Fruit fly (Drosophila melanogaster): ENCODE measurements around the gene sc.

sc gene

DNA sequence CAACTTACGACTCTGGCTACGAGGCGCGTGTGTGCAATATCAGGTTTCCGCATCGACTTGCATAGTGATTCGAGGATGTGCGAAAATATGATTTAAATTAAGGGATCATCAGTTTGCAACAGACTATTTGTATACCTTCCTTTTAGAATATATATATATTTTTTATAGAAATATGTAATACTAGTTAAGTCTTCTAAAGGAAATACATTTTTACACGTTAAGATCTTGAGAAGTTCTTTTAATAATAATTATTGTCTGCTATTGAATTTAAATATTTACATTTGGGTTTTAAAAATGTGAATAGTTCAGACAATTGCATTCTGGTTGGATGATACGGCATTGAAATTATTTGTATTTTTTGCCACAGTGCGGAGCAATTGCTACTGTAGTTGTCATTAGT, 29.0 kb upstream of the sc start (continued):
- TF ChIP-seq Hr4 (GFP tag; optimal IDR thresholded peaks at IDR 0.05) (no peak), CG8319 (GFP tag; optimal IDR thresholded peaks at IDR 0.05) (no peak), dac (GFP tag; optimal IDR thresholded peaks at IDR 0.05) (no peak), salr (GFP tag; optimal IDR thresholded peaks at IDR 0.05) (peak in 1 of 2 experiments; percentile 22), CG11294 (GFP tag; IDR thresholded peaks at IDR 0.05) (no peak), CG10669 (GFP tag; optimal IDR thresholded peaks at IDR 0.05) (peak; percentile 23), OdsH (GFP tag; optimal IDR thresholded peaks at IDR 0.05) (peak; percentile 16), CG6163 (GFP tag; IDR thresholded peaks at IDR 0.05) (no peak), Eip75B (GFP tag; optimal IDR thresholded peaks at IDR 0.05) (peak; percentile 6), eg (GFP tag; IDR thresholded peaks at IDR 0.05) (no peak), achi (GFP tag; optimal IDR thresholded peaks at IDR 0.05) (peak; percentile 53), CG15336 (GFP tag; IDR thresholded peaks at IDR 0.05) (no peak), Sox14 (GFP tag; optimal IDR thresholded peaks at IDR 0.05) (no peak), Ets96B (tag; optimal IDR thresholded peaks at IDR 0.05) (peak; percentile 51), dsx (GFP tag; optimal IDR thresholded peaks at IDR 0.05; ENCODE audit: poor library complexity, severe bottlenecking) (peak; percentile 27), fd85E (GFP tag; optimal IDR thresholded peaks at IDR 0.05) (no peak), CG3032 (tag; optimal IDR thresholded peaks at IDR 0.05) (peak; percentile 52), CG11762 (GFP tag; optimal IDR thresholded peaks at IDR 0.05; ENCODE audit: insufficient read depth) (no peak), svp (GFP tag) (peak; percentile 61), CG1621 (tag; optimal IDR thresholded peaks at IDR 0.05) (no peak), CG32006 (GFP tag; optimal IDR thresholded peaks at IDR 0.05) (peak; percentile 22), CG6276 (GFP tag; optimal IDR thresholded peaks at IDR 0.05) (no peak), CG34406 (GFP tag; optimal IDR thresholded peaks at IDR 0.05) (peak; percentile 54), CG10631 (GFP tag; optimal IDR thresholded peaks at IDR 0.05) (peak; percentile 57), Lpt (GFP tag; optimal IDR thresholded peaks at IDR 0.05) (no peak), lz (GFP tag; optimal IDR thresholded peaks at IDR 0.05) (no peak), pdm3 (GFP tag; optimal IDR thresholded peaks at IDR 0.05) (no peak), CG4318 (GFP tag; optimal IDR thresholded peaks at IDR 0.05) (no peak), CG7368 (GFP tag; optimal IDR thresholded peaks at IDR 0.05) (peak; percentile 26), Eip78C (GFP tag) (peak; percentile 82), esn (GFP tag; optimal IDR thresholded peaks at IDR 0.05) (peak; percentile 34), CG31627 (GFP tag; optimal IDR thresholded peaks at IDR 0.05) (no peak), Eip93F (GFP tag; optimal IDR thresholded peaks at IDR 0.05) (no peak)

DNA sequence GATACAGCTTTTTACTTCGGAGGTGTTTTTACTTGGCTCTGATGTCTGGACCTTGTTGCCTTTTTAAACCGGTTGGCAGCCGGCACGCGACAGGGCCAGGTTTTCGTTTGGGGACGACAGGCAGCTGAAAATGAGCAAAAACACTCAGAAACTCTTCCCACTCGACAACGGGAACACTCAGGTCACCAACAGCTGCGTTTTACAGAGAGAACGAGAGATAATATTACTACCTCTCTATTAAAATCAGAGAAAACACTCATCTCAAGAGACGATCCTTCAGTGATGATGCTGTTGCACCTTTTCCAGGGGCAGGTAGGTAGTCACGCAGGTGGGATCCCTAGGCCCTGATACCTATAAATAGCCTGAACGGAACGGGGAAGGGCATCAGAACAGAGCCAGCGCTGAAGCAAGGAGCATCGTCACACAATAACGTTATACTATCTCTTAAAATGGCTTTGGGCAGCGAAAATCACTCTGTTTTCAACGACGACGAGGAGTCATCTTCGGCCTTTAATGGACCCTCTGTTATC, 26.1 kb upstream of the sc start, which contains the start of gene ac:
ac (plus strand) TSS at position 387 of the 530 bp plus-strand sequence.
- TF ChIP-seq fkh (GFP tag; optimal IDR thresholded peaks at IDR 0.05) (no peak), CG8119 (GFP tag; IDR thresholded peaks at IDR 0.05) (no peak), Eip78C (GFP tag) (peak; percentile 28), ss (GFP tag; optimal IDR thresholded peaks at IDR 0.05) (peak in 1 of 2 experiments; percentile 63), CG11762 (GFP tag; optimal IDR thresholded peaks at IDR 0.05; ENCODE audit: insufficient read depth) (no peak), CG6792 (GFP tag; optimal IDR thresholded peaks at IDR 0.05) (no peak), CG34406 (GFP tag; optimal IDR thresholded peaks at IDR 0.05) (no peak), Ets21C (GFP tag; optimal IDR thresholded peaks at IDR 0.05) (no peak), dac (GFP tag; optimal IDR thresholded peaks at IDR 0.05) (no peak), Eip75B (GFP tag; optimal IDR thresholded peaks at IDR 0.05) (no peak)

DNA sequence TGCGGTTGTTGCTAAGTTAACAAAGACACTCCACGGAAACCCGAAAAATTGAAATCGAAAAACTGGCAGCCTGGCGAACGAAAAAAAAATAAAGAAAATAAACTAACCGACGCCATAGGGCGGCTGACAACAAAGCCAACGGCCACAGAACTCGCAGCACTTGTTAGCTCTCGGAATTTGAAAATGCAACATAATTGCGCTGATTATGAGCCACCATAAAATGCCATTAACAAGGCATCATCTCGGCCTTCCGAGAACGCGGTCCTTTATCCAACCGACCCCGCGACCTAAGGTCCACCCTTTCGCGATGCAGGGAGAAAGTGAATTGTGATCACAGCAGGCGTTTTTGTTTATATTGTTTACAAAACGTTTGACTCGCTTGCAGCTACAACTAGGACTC, 18.5 kb upstream of the sc start:
- TF ChIP-seq vri (GFP tag; optimal IDR thresholded peaks at IDR 0.05) (no peak), pdm3 (GFP tag; optimal IDR thresholded peaks at IDR 0.05) (no peak), Smox (GFP tag; optimal IDR thresholded peaks at IDR 0.05) (no peak), ss (GFP tag; optimal IDR thresholded peaks at IDR 0.05) (no peak), CG7368 (GFP tag; optimal IDR thresholded peaks at IDR 0.05) (no peak), Sox15 (GFP tag; optimal IDR thresholded peaks at IDR 0.05) (no peak), lz (GFP tag; optimal IDR thresholded peaks at IDR 0.05) (no peak)
